Worm (Caenorhabditis elegans): ENCODE results near the gene Y59H11AR.10.

ce11 chrIV:8650696-8651095 is 47.7 kb downstream of the Y59H11AR.10 start, which contains the start of gene C49C8.2:
- TF ChIP-seq unc-130 (GFP tag; optimal IDR thresholded peaks at IDR 0.05): no peak
- TF ChIP-seq ZK185.1 (tag; optimal IDR thresholded peaks at IDR 0.05; ENCODE audit: poor library complexity, severe bottlenecking): no peak
- no peak for TF ChIP-seq zim-3 (tag; optimal IDR thresholded peaks at IDR 0.05)
- no peak for TF ChIP-seq F22D6.2 (tag; optimal IDR thresholded peaks at IDR 0.05)
- no peak for TF ChIP-seq fkh-3 (tag; optimal IDR thresholded peaks at IDR 0.05)
- no peak for TF ChIP-seq unc-62 (GFP tag; optimal IDR thresholded peaks at IDR 0.05)
- no peak for TF ChIP-seq ztf-18 (tag; optimal IDR thresholded peaks at IDR 0.05)
- no peak for TF ChIP-seq hrde-1 (tag; optimal IDR thresholded peaks at IDR 0.05; ENCODE audit: borderline replicate concordance)
- TF ChIP-seq F57C9.4 (tag; optimal IDR thresholded peaks at IDR 0.05): no peak
- no peak for TF ChIP-seq nfya-2 (GFP tag; IDR thresholded peaks at IDR 0.05)
- no peak for TF ChIP-seq let-526 (GFP tag; IDR thresholded peaks at IDR 0.05)
- no peak for TF ChIP-seq ama-1 (optimal IDR thresholded peaks at IDR 0.05)
- no peak for TF ChIP-seq ama-1 (GFP tag; optimal IDR thresholded peaks at IDR 0.05)
- TF ChIP-seq bed-1 (GFP tag; IDR thresholded peaks at IDR 0.05): no peak
- TF ChIP-seq ztf-3 (GFP tag; optimal IDR thresholded peaks at IDR 0.05): no peak
